Fruit fly (Drosophila melanogaster) whole organism, pupa: Measurements from ENCODE around the gene CG33514.

Experiments
- CG10348 ChIP-seq: fragments of 200-800 bp; sonication (Bioruptor generic); IDR thresholded peaks from 2 replicates; pipeline ENCODE4 v1.3.6; 2022; ENCODE audit warnings: missing biosample characterization, missing genetic modification characterization
- CG12605 ChIP-seq: fragments of 200-800 bp; sonication (Bioruptor generic); IDR thresholded peaks from 2 replicates; pipeline ENCODE4 v1.3.6; 2022; ENCODE audit warnings: missing biosample characterization, missing genetic modification characterization
- CG13204 ChIP-seq: fragments of 200-800 bp; sonication (Bioruptor generic); optimal IDR thresholded peaks from 2 replicates; lab custom pipeline; 2018; ENCODE audit warnings: missing biosample characterization, mild to moderate bottlenecking, missing genetic modification characterization, moderate library complexity
- CG14655 ChIP-seq: fragments of 200-800 bp; sonication (Bioruptor generic); optimal IDR thresholded peaks from 3 replicates; lab custom pipeline; 2017; ENCODE audit warnings: mild to moderate bottlenecking, missing biosample characterization, missing genetic modification reagents, missing genetic modification characterization
- CG15710 ChIP-seq: fragments of 200-800 bp; sonication (Bioruptor generic); optimal IDR thresholded peaks from 2 replicates; lab custom pipeline; 2018; ENCODE audit warnings: missing biosample characterization, mild to moderate bottlenecking, missing genetic modification characterization, moderate library complexity
- CG17806 ChIP-seq: fragments of 200-800 bp; sonication (Bioruptor generic); optimal IDR thresholded peaks from 2 replicates; lab custom pipeline; 2018; ENCODE audit warnings: missing biosample characterization, mild to moderate bottlenecking, missing genetic modification characterization, moderate library complexity
- CG32121 ChIP-seq: fragments of 200-800 bp; sonication (Bioruptor generic); IDR thresholded peaks from 2 replicates; pipeline ENCODE4 v1.3.6; 2022; ENCODE audit warnings: missing biosample characterization, missing genetic modification characterization
- CG34367 ChIP-seq: fragments of 200-800 bp; sonication (Bioruptor generic); optimal IDR thresholded peaks from 2 replicates; lab custom pipeline; 2018; ENCODE audit warnings: missing biosample characterization, mild to moderate bottlenecking, missing genetic modification characterization
- CG4496 ChIP-seq: fragments of 200-800 bp; sonication (Bioruptor generic); IDR thresholded peaks from 3 replicates; pipeline ENCODE4 v1.3.6; 2022; ENCODE audit warnings: missing biosample characterization, missing genetic modification characterization
- CG8159 ChIP-seq: fragments of 200-800 bp; sonication (Bioruptor generic); optimal IDR thresholded peaks from 3 replicates; lab custom pipeline; 2018; ENCODE audit warnings: missing biosample characterization, mild to moderate bottlenecking, missing genetic modification characterization, moderate library complexity
- CG8301 ChIP-seq: fragments of 200-800 bp; sonication (Bioruptor generic); optimal IDR thresholded peaks from 2 replicates; lab custom pipeline; 2018; ENCODE audit warnings: missing biosample characterization, mild to moderate bottlenecking, missing genetic modification characterization
- CG9948 ChIP-seq: fragments of 200-800 bp; sonication (Bioruptor generic); optimal IDR thresholded peaks from 2 replicates; lab custom pipeline; 2018; ENCODE audit warnings: missing biosample characterization, mild to moderate bottlenecking, missing genetic modification characterization, moderate library complexity
- D1 ChIP-seq: fragments of 200-800 bp; sonication (Bioruptor generic); optimal IDR thresholded peaks from 2 replicates; lab custom pipeline; 2018; ENCODE audit warnings: missing biosample characterization, mild to moderate bottlenecking, missing genetic modification characterization, moderate library complexity
- EcR ChIP-seq: fragments of 200-800 bp; sonication (Bioruptor generic); optimal IDR thresholded peaks from 3 replicates; lab custom pipeline; 2019; ENCODE audit warnings: missing biosample characterization, missing genetic modification characterization, mild to moderate bottlenecking, moderate library complexity, missing genetic modification reagents
- Ets98B ChIP-seq: fragments of 200-800 bp; sonication (Bioruptor generic); IDR thresholded peaks from 2 replicates; pipeline ENCODE4 v1.3.6; 2022; ENCODE audit warnings: missing biosample characterization, missing genetic modification characterization
- Pif1A ChIP-seq: fragments of 200-800 bp; sonication (Bioruptor generic); optimal IDR thresholded peaks from 3 replicates; lab custom pipeline; 2016; ENCODE audit warnings: missing biosample characterization, missing genetic modification characterization
- Pif1B ChIP-seq: fragments of 200-800 bp; sonication (Bioruptor generic); optimal IDR thresholded peaks from 3 replicates; lab custom pipeline; 2016; ENCODE audit warnings: missing biosample characterization, missing genetic modification characterization
- Snoo ChIP-seq: fragments of 200-800 bp; sonication (Bioruptor generic); optimal IDR thresholded peaks from 3 replicates; lab custom pipeline; 2017; ENCODE audit warnings: missing biosample characterization, mild to moderate bottlenecking, missing genetic modification characterization, inconsistent platforms
- fd96Ca ChIP-seq: fragments of 200-800 bp; sonication (Bioruptor generic); IDR thresholded peaks from 3 replicates; pipeline ENCODE4 v1.3.6; 2022; ENCODE audit warnings: missing biosample characterization, missing genetic modification characterization
- gl ChIP-seq: fragments of 200-800 bp; sonication (Bioruptor generic); optimal IDR thresholded peaks from 2 replicates; lab custom pipeline; 2018; ENCODE audit warnings: missing biosample characterization, mild to moderate bottlenecking, missing genetic modification characterization
- rn ChIP-seq: fragments of 200-800 bp; sonication (Bioruptor generic); IDR thresholded peaks from 2 replicates; pipeline ENCODE4 v1.3.6; 2022; ENCODE audit warnings: missing biosample characterization, missing genetic modification characterization

The CG33514 gene

DNA sequence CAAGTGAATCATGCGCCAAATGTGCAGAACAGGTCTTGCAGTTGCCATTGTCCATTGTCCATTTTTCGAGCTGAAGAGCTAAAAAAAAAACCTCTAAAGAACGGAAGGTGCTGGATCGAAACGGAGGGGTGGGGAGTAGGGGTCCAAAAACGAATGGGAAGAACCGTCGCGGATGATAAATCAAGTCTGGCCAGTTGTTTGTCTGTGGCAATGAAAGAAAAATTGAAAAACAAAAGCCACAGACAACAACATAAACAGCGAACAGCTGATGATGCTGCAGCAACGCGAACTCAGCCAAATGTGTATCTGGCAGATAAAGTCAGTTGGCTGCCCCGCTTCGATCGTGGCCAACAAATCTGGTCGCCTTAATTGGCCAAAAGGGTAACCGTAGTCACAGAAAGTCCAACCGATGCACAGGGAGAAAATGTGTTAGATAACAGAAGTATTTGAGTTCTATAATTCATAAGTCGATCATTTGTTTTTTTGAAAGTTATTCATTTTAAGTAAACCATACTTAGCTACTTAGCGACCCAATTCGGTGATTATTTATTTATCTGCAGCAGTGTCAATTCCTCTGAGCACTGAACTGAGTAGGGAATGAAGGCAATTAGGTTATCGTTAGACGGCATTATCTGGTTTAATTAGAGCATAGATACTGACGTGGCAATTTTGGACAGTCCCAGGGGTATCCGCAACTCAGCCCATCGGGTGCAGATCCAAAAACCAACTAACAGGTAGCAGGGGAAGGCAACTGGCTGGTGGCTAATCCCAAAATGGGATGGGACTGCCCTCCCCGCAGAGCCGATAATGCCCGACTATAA, 43.3 kb downstream of the CG33514 start:
- TF ChIP-seq CG12605 (GFP tag; lab: Robert Waterston, UW) (no peak), CG8159 (tag; lab: Kevin White, UChicago) (peak; percentile 25), CG10348 (GFP tag; lab: Robert Waterston, UW) (no peak), Pif1B (GFP tag; lab: Kevin White, UChicago) (no peak), CG14655 (no peak), CG15710 (no peak), CG4496 (GFP tag; lab: Robert Waterston, UW) (peak; percentile 26; the same call in 1 of the 3 replicates), rn (no peak), EcR (GFP tag; lab: Kevin White, UChicago) (peak; percentile 61), Pif1A (no peak), CG17806 (no peak), CG34367 (tag; lab: Kevin White, UChicago) (no peak), CG9948 (tag; lab: Kevin White, UChicago) (no peak), fd96Ca (GFP tag; lab: Robert Waterston, UW) (no peak), CG8301 (no peak), CG13204 (GFP tag; lab: Kevin White, UChicago) (peak; percentile 7), CG32121 (GFP tag; lab: Robert Waterston, UW) (no peak), D1 (tag; lab: Kevin White, UChicago) (no peak), Snoo (tag; lab: Kevin White, UChicago) (peak; percentile 44), Ets98B (GFP tag; lab: Robert Waterston, UW) (no peak), gl (no peak)

DNA sequence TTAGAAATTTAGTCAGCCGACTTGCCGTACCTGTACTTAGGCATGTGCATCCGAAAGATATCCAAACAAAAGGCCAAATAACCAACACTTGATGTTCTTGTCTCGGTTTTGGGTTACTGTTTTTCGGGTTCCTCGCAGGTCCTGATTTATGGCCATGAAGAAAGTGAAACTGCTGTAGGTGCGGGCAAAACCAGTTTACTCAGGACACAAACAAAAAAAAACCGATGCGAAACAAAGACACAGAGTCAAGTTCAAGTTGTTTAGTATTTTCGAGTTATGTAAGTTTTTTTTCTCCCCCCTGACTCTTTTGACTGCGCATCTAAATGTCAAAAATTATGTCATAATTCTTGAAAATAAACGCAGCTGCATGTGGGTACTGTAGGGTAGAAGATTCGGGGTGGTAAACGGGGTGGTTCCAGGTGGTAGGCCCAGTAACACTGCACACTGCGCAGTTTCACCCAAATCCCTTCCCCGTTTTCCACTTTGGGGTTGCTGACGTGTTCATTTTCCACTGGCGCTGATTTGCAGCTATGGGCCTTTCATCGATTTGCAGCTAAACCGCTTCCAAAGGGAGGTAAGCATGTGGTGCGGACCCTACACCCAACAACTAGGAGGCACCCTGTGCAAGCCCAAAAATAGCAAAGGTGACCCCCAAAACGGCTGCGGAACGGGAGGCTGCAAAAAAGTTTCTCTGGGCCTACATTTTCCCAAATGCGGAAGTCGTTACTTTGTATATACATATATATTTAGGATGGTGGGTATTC, 44.1 kb downstream of the CG33514 start:
- no peak for TF ChIP-seq Pif1A
- TF ChIP-seq EcR (GFP tag; lab: Kevin White, UChicago), result no peak
- TF ChIP-seq gl, result no peak
- TF ChIP-seq Pif1B (GFP tag; lab: Kevin White, UChicago), result no peak
- no peak for TF ChIP-seq CG8301
- TF ChIP-seq CG12605 (GFP tag; lab: Robert Waterston, UW), result no peak

DNA sequence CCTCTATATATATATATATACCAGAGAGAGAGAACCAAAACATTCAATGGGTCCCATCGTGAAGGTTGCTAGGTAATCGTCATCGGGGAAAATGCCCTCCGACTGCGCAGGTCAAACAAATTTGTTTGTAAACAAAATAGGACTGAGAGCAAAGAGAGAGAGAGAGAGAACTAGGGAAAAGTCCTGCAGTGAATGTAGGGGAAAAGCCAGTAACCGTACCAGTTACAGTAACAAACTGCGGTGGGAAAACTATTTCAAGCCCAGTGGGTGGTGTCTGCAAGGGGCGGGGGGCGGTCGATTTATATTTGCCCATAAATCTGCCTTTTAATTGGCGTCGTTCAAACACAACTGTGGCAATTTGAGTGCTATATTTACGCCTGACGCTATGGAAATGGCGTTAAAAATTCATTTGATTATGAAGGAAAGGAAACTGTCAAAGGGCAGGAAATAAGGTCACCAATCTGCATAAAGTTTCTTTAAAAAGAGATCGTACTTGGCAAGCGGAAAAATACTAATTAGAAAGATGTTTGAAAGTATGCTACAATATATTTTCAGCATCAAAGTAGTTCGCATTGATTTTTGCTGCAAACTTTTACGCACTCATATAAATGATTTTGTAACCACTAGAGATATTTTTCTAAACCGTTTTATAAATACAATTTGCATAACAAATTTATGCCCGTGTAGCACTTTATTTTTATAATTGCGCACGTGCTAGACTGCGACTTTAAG, 44.8 kb downstream of the CG33514 start:
- no peak for TF ChIP-seq CG12605 (GFP tag; lab: Robert Waterston, UW)
- TF ChIP-seq Snoo (tag; lab: Kevin White, UChicago), result no peak
- no peak for TF ChIP-seq CG32121 (GFP tag; lab: Robert Waterston, UW)
- TF ChIP-seq Ets98B (GFP tag; lab: Robert Waterston, UW), result no peak
- TF ChIP-seq CG34367 (tag; lab: Kevin White, UChicago), result no peak
- no peak for TF ChIP-seq gl
- TF ChIP-seq CG17806, result no peak
- no peak for TF ChIP-seq CG10348 (GFP tag; lab: Robert Waterston, UW)
- TF ChIP-seq CG15710, result no peak

DNA sequence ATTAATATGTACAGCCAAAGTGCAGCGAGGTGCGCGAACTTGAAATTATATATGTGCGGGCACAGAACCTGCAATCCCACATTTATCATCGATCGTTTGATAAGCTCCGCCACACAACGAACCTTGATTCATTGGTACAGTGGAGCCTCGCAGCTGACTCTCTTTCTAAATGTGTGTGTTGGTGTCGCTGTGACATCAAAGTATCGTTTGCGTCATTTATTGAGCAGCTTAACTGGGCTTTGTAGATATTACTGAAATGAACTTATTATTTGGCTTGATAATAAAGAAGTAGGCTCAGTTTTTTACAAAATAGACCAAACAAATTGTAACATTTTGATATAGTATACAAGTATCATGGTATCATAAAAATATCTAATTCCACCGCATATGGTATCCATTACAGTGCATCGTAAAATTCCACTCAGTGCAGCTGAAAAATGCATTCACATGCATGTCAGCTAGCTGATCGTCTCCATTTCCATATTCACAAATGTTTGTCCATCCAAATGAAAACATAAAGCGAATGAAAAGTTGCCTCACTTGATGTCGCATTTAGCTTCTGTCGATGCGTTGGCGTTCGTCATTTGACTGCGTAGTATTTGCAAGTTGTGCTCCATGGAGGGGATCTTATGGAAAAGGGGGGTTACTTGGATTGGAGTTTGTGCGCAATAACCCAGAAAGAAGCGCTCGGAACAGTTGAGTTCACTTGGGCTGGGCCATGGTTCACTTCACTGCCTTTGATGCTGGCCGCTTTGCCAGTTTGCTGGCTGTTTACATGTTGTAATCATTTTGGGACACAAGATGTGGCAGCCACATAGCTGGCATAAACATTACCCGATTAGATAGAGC, 46.0 kb downstream of the CG33514 start:
- TF ChIP-seq CG8159 (tag; lab: Kevin White, UChicago), result peak; percentile 12
- no peak for TF ChIP-seq CG32121 (GFP tag; lab: Robert Waterston, UW)

DNA sequence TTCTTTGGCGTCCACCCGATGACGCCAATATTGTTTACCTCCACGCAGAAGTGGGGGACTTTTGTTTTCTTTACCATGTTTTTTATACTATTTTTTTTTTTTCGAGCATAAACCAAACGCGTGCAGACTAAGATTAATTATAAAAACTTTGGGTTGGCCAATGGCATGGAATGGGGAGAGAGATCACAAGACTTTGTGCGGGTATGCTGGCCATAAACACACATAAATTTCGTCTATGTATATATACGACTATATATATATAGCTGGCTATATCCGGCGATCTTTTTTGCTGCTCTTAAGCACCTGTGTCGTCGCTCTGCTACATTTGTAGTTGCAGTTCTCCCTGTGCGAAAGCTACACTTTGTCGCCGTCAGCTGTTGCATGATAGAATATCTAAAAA, 46.7 kb downstream of the CG33514 start:
- TF ChIP-seq CG12605 (GFP tag; lab: Robert Waterston, UW), result no peak
- TF ChIP-seq CG13204 (GFP tag; lab: Kevin White, UChicago), result no peak
- no peak for TF ChIP-seq EcR (GFP tag; lab: Kevin White, UChicago)
- TF ChIP-seq Ets98B (GFP tag; lab: Robert Waterston, UW), result peak; percentile 30; the same call in 1 of the 2 replicates

DNA sequence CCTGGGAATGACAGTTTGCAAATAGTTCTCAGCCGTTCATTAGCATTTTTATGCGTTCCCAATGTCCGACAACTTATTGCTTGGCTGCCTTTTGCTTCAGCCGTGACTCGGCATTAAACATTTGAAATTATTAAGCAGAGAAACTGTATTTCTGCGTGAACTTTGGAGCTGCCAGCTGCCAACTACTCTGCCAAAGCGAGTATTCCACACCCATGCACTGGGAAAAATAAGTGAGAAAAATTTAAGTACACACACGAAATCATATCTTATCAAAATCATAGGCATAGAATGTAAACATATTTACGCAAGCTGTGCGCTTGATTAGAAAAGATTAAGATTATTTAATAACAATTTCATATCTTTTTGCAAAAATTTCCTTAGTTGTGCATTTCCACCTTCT, 47.7 kb downstream of the CG33514 start:
- peak; percentile 4 for TF ChIP-seq CG8301
- no peak for TF ChIP-seq CG14655
- 0 out of 2 replicates have a peak, but pooled peaks have one; percentile 39 for TF ChIP-seq CG12605 (GFP tag; lab: Robert Waterston, UW)
- no peak for TF ChIP-seq CG17806
- TF ChIP-seq Pif1B (GFP tag; lab: Kevin White, UChicago), result no peak
- no peak for TF ChIP-seq EcR (GFP tag; lab: Kevin White, UChicago)
- TF ChIP-seq CG15710, result no peak
- TF ChIP-seq CG9948 (tag; lab: Kevin White, UChicago), result no peak
- no peak for TF ChIP-seq Pif1A
- peak; percentile 60 for TF ChIP-seq Ets98B (GFP tag; lab: Robert Waterston, UW)
- peak; percentile 79 for TF ChIP-seq CG4496 (GFP tag; lab: Robert Waterston, UW)
- TF ChIP-seq D1 (tag; lab: Kevin White, UChicago), result no peak
- TF ChIP-seq fd96Ca (GFP tag; lab: Robert Waterston, UW), result peak; percentile 66; the same call in 1 of the 3 replicates
- no peak for TF ChIP-seq CG10348 (GFP tag; lab: Robert Waterston, UW)
- no peak for TF ChIP-seq CG8159 (tag; lab: Kevin White, UChicago)
- no peak for TF ChIP-seq gl
- no peak for TF ChIP-seq Snoo (tag; lab: Kevin White, UChicago)
- TF ChIP-seq rn, result no peak
- TF ChIP-seq CG32121 (GFP tag; lab: Robert Waterston, UW), result peak; percentile 67
- TF ChIP-seq CG13204 (GFP tag; lab: Kevin White, UChicago), result no peak
- TF ChIP-seq CG34367 (tag; lab: Kevin White, UChicago), result no peak
